Fruit fly (Drosophila melanogaster) whole organism, embryonic: ENCODE results near the gene CG11703.

Source experiments
- ATbp ChIP-seq: fragments of 200-800 bp; sonication (Bioruptor generic); optimal IDR thresholded peaks from 2 replicates; lab custom pipeline; 2017; ENCODE audit warnings: missing biosample characterization, mild to moderate bottlenecking, missing genetic modification characterization, missing genetic modification reagents
- Abd-B ChIP-seq: fragments of 200-800 bp; sonication (Bioruptor generic); optimal IDR thresholded peaks from 2 replicates; lab custom pipeline; 2018; ENCODE audit warnings: missing biosample characterization, mild to moderate bottlenecking, missing genetic modification characterization, moderate library complexity
- CG11504 ChIP-seq: fragments of 200-800 bp; sonication (Bioruptor generic); optimal IDR thresholded peaks from 3 replicates; lab custom pipeline; 2019; ENCODE audit warnings: missing biosample characterization, mild to moderate bottlenecking, missing genetic modification characterization, moderate library complexity
- CG12071 ChIP-seq: fragments of 200-800 bp; sonication (Bioruptor generic); optimal IDR thresholded peaks from 3 replicates; lab custom pipeline; 2018; ENCODE audit warnings: missing biosample characterization, mild to moderate bottlenecking, missing genetic modification characterization
- CG12155 ChIP-seq: fragments of 200-800 bp; sonication (Bioruptor generic); optimal IDR thresholded peaks from 3 replicates; lab custom pipeline; 2016; ENCODE audit warnings: missing biosample characterization, missing genetic modification characterization
- CG12942 ChIP-seq: fragments of 200-800 bp; sonication (Bioruptor generic); optimal IDR thresholded peaks from 3 replicates; lab custom pipeline; 2016; ENCODE audit warnings: missing biosample characterization, missing genetic modification characterization
- CG1603 ChIP-seq: fragments of 200-800 bp; sonication (Bioruptor generic); optimal IDR thresholded peaks from 2 replicates; lab custom pipeline; 2019; ENCODE audit warnings: missing biosample characterization, mild to moderate bottlenecking, missing genetic modification characterization, moderate library complexity
- CG17186 ChIP-seq: fragments of 200-800 bp; sonication (Bioruptor generic); optimal IDR thresholded peaks from 3 replicates; lab custom pipeline; 2017; ENCODE audit warnings: missing biosample characterization, missing genetic modification reagents, missing genetic modification characterization
- CG18599 ChIP-seq: fragments of 200-800 bp; sonication (Bioruptor generic); optimal IDR thresholded peaks from 3 replicates; lab custom pipeline; 2017; ENCODE audit warnings: missing biosample characterization, missing genetic modification characterization, mild to moderate bottlenecking, moderate library complexity, missing genetic modification reagents
- CG18619 ChIP-seq: fragments of 200-800 bp; sonication (Bioruptor generic); optimal IDR thresholded peaks from 3 replicates; lab custom pipeline; 2017; ENCODE audit warnings: missing biosample characterization, mild to moderate bottlenecking, missing genetic modification characterization
- CG2116 ChIP-seq: fragments of 200-800 bp; sonication (Bioruptor generic); optimal IDR thresholded peaks from 3 replicates; lab custom pipeline; 2018; ENCODE audit warnings: missing biosample characterization, mild to moderate bottlenecking, missing genetic modification characterization
- CG2875 ChIP-seq: fragments of 200-800 bp; sonication (Bioruptor generic); optimal IDR thresholded peaks from 2 replicates; lab custom pipeline; 2017; ENCODE audit warnings: missing biosample characterization, mild to moderate bottlenecking, missing genetic modification characterization, missing genetic modification reagents
- CG31224 ChIP-seq: fragments of 200-800 bp; sonication (Bioruptor generic); IDR thresholded peaks from 2 replicates; pipeline ENCODE4 v1.3.6; 2022; ENCODE audit warnings: missing biosample characterization, missing genetic modification characterization
- CG3407 ChIP-seq: fragments of 200-800 bp; sonication (Bioruptor generic); optimal IDR thresholded peaks from 2 replicates; lab custom pipeline; 2018; ENCODE audit warnings: missing biosample characterization, mild to moderate bottlenecking, missing genetic modification characterization
- CG34224 ChIP-seq: fragments of 200-800 bp; sonication (Bioruptor generic); IDR thresholded peaks from 3 replicates; pipeline ENCODE4 v1.3.6; 2022; ENCODE audit warnings: missing biosample characterization, missing genetic modification characterization; ENCODE audit not compliant: partially characterized antibody
- CG3847 ChIP-seq: fragments of 200-800 bp; sonication (Bioruptor generic); IDR thresholded peaks from 2 replicates; pipeline ENCODE4 v1.3.6; 2022; ENCODE audit warnings: missing biosample characterization, missing genetic modification characterization
- CG7839 ChIP-seq: fragments of 200-800 bp; sonication (Bioruptor generic); optimal IDR thresholded peaks from 3 replicates; lab custom pipeline; 2018; ENCODE audit warnings: missing biosample characterization, mild to moderate bottlenecking, missing genetic modification characterization, moderate library complexity
- CG8388 ChIP-seq: fragments of 200-800 bp; sonication (Bioruptor generic); optimal IDR thresholded peaks from 2 replicates; lab custom pipeline; 2019; ENCODE audit warnings: missing biosample characterization, mild to moderate bottlenecking, missing genetic modification characterization, moderate library complexity
- CG8924 ChIP-seq: fragments of 200-800 bp; optimal IDR thresholded peaks from 3 replicates; lab custom pipeline; 2019; ENCODE audit warnings: missing biosample characterization, mild to moderate bottlenecking, missing genetic modification characterization, moderate library complexity
- Chrac-16 ChIP-seq: fragments of 200-800 bp; sonication (Bioruptor generic); optimal IDR thresholded peaks from 3 replicates; lab custom pipeline; 2016; ENCODE audit warnings: missing biosample characterization, missing genetic modification characterization
- CoRest ChIP-seq: fragments of 200-800 bp; sonication (Bioruptor generic); optimal IDR thresholded peaks from 3 replicates; lab custom pipeline; 2018; ENCODE audit warnings: missing biosample characterization, mild to moderate bottlenecking, missing genetic modification characterization, moderate library complexity
- ERR ChIP-seq: fragments of 200-800 bp; sonication (Bioruptor generic); optimal IDR thresholded peaks from 2 replicates; lab custom pipeline; 2016; ENCODE audit warnings: missing biosample characterization, missing genetic modification characterization
- Hr78 ChIP-seq, 2 experiments: fragments of 200-800 bp in 1 of 2; fragments of >200 bp in 1 of 2; sonication (Bioruptor generic) in 1 of 2; optimal IDR thresholded peaks; 2 replicates each; lab custom pipeline; 2017 to 2019; ENCODE audit warnings: missing biosample characterization in 2 of 2, missing genetic modification characterization in 2 of 2, mild to moderate bottlenecking in 1 of 2, moderate library complexity in 1 of 2
- Jarid2 ChIP-seq: fragments of 200-800 bp; sonication (Bioruptor generic); optimal IDR thresholded peaks from 3 replicates; lab custom pipeline; 2017; ENCODE audit warnings: mild to moderate bottlenecking, missing biosample characterization, missing genetic modification reagents, missing genetic modification characterization
- Max ChIP-seq: fragments of 200-800 bp; sonication (Bioruptor generic); optimal IDR thresholded peaks from 2 replicates; lab custom pipeline; 2016; ENCODE audit warnings: missing biosample characterization, mild to moderate bottlenecking, missing genetic modification characterization
- Meics ChIP-seq: fragments of 200-800 bp; sonication (Bioruptor generic); optimal IDR thresholded peaks from 2 replicates; lab custom pipeline; 2017; ENCODE audit warnings: missing biosample characterization, mild to moderate bottlenecking, missing genetic modification characterization
- Spps ChIP-seq: fragments of 200-800 bp; sonication (Bioruptor generic); optimal IDR thresholded peaks from 2 replicates; lab custom pipeline; 2018; ENCODE audit warnings: missing biosample characterization, mild to moderate bottlenecking, missing genetic modification characterization
- Xbp1 ChIP-seq: fragments of 200-800 bp; sonication (Bioruptor generic); optimal IDR thresholded peaks from 3 replicates; lab custom pipeline; 2016; ENCODE audit warnings: missing biosample characterization, mild to moderate bottlenecking, missing genetic modification characterization
- Xrp1 ChIP-seq: fragments of 200-800 bp; sonication (Bioruptor generic); IDR thresholded peaks from 2 replicates; pipeline ENCODE4 v1.3.6; 2022; ENCODE audit warnings: missing biosample characterization, missing genetic modification characterization
- YL-1 ChIP-seq: fragments of 200-800 bp; sonication (Bioruptor generic); optimal IDR thresholded peaks from 3 replicates; lab custom pipeline; 2017; ENCODE audit warnings: missing biosample characterization, mild to moderate bottlenecking, missing genetic modification characterization
- chn ChIP-seq: fragments of 200-800 bp; sonication (Bioruptor generic); optimal IDR thresholded peaks from 2 replicates; lab custom pipeline; 2016; ENCODE audit warnings: missing biosample characterization, missing genetic modification characterization
- dimm ChIP-seq: fragments of 200-800 bp; sonication (Bioruptor generic); IDR thresholded peaks from 2 replicates; pipeline ENCODE4 v1.3.6; 2022; ENCODE audit warnings: missing biosample characterization, missing genetic modification characterization
- disco-r ChIP-seq: fragments of 200-800 bp; sonication (Bioruptor generic); optimal IDR thresholded peaks from 2 replicates; lab custom pipeline; 2016; ENCODE audit warnings: missing biosample characterization, missing genetic modification characterization
- dmrt99B ChIP-seq: fragments of 200-800 bp; sonication (Bioruptor generic); optimal IDR thresholded peaks from 2 replicates; lab custom pipeline; 2018; ENCODE audit warnings: missing biosample characterization, mild to moderate bottlenecking, missing genetic modification characterization, moderate library complexity
- dysf ChIP-seq: fragments of 200-800 bp; sonication (Bioruptor generic); IDR thresholded peaks from 3 replicates; pipeline ENCODE4 v1.3.6; 2022; ENCODE audit warnings: missing biosample characterization, missing genetic modification characterization
- ewg ChIP-seq: fragments of 200-800 bp; sonication (Bioruptor generic); optimal IDR thresholded peaks from 3 replicates; lab custom pipeline; 2017; ENCODE audit warnings: mild to moderate bottlenecking, missing biosample characterization, missing genetic modification reagents, missing genetic modification characterization
- grn ChIP-seq: fragments of 200-800 bp; sonication (Bioruptor generic); optimal IDR thresholded peaks from 3 replicates; lab custom pipeline; 2017; ENCODE audit warnings: missing biosample characterization, missing genetic modification characterization
- gsb-n ChIP-seq: fragments of 200-800 bp; sonication (Bioruptor generic); optimal IDR thresholded peaks from 3 replicates; lab custom pipeline; 2018; ENCODE audit warnings: missing biosample characterization, mild to moderate bottlenecking, missing genetic modification characterization
- lab ChIP-seq: fragments of 200-800 bp; sonication (Bioruptor generic); optimal IDR thresholded peaks from 3 replicates; lab custom pipeline; 2017; ENCODE audit warnings: missing biosample characterization, missing genetic modification characterization, mild to moderate bottlenecking, moderate library complexity, missing genetic modification reagents
- mirr ChIP-seq: fragments of 200-800 bp; sonication (Bioruptor generic); optimal IDR thresholded peaks from 3 replicates; lab custom pipeline; 2018; ENCODE audit warnings: missing biosample characterization, mild to moderate bottlenecking, missing genetic modification characterization
- nerfin-2 ChIP-seq: fragments of 200-800 bp; sonication (Bioruptor generic); IDR thresholded peaks from 2 replicates; pipeline ENCODE4 v1.3.6; 2022; ENCODE audit warnings: missing biosample characterization, missing genetic modification characterization; ENCODE audit not compliant: partially characterized antibody
- pho ChIP-seq: fragments of 200-800 bp; sonication (Bioruptor generic); optimal IDR thresholded peaks from 2 replicates; lab custom pipeline; 2016; ENCODE audit warnings: missing biosample characterization, missing genetic modification characterization
- rib ChIP-seq: fragments of 200-800 bp; sonication (Bioruptor generic); IDR thresholded peaks from 2 replicates; pipeline ENCODE4 v1.3.6; 2022; ENCODE audit warnings: missing biosample characterization, missing genetic modification characterization
- row ChIP-seq: fragments of 200-800 bp; sonication (Bioruptor generic); IDR thresholded peaks from 3 replicates; pipeline ENCODE4 v1.3.6; 2022; ENCODE audit warnings: missing biosample characterization, missing genetic modification characterization
- sens ChIP-seq: fragments of 200-800 bp; sonication (Bioruptor generic); peaks from one replicate; lab custom pipeline; 2016; ENCODE audit warnings: missing biosample characterization, missing genetic modification characterization
- sim ChIP-seq: fragments of 200-800 bp; sonication (Bioruptor generic); IDR thresholded peaks from 2 replicates; pipeline ENCODE4 v1.3.6; 2022; ENCODE audit warnings: missing biosample characterization, missing genetic modification characterization
- slou ChIP-seq: fragments of 200-800 bp; sonication (Bioruptor generic); optimal IDR thresholded peaks from 3 replicates; lab custom pipeline; 2016; ENCODE audit warnings: missing biosample characterization, missing genetic modification characterization
- stc ChIP-seq: fragments of 200-800 bp; sonication (Bioruptor generic); IDR thresholded peaks from 2 replicates; pipeline ENCODE4 v1.3.6; 2022; ENCODE audit warnings: missing biosample characterization, missing genetic modification characterization
- trem ChIP-seq: fragments of 200-800 bp; optimal IDR thresholded peaks from 3 replicates; lab custom pipeline; 2019; ENCODE audit warnings: missing biosample characterization, mild to moderate bottlenecking, missing genetic modification characterization, moderate library complexity
- vfl ChIP-seq: fragments of 200-800 bp; sonication (Bioruptor generic); optimal IDR thresholded peaks from 2 replicates; lab custom pipeline; 2016; ENCODE audit warnings: missing biosample characterization, missing genetic modification characterization

The CG11703 gene

DNA sequence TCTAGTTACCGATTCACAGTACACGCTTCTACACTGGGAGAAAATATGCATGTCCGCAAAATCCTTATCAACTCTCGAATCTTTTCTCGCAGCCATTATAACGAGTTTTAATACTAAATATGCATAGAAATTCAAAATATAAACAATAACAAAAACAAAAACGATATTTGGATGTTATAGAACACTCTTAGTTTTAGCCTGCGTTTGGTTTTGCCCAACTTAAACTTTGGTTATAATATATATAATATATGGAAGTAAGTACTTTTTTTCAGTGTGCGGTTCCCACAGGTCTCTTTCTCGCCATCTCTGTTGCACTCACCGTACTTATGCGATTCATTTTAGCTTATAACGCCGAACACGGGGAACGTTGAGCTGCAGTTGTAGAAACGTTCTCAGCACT lies 16.2 kb downstream of the CG11703 start, which contains the start of gene cry (continued):
- TF ChIP-seq dmrt99B (tag; lab: Kevin White, UChicago) (peak; percentile 80), Chrac-16 (GFP tag; lab: Kevin White, UChicago) (peak; percentile 42), YL-1 (GFP tag; lab: Kevin White, UChicago) (no peak), nerfin-2 (no peak), CG12155 (GFP tag; lab: Kevin White, UChicago) (peak; percentile 5), sens (GFP tag; lab: Kevin White, UChicago) (peak; percentile 85), CG3407 (GFP tag; lab: Kevin White, UChicago) (peak; percentile 34), row (GFP tag; lab: Robert Waterston, UW) (peak; percentile 43), CG34224 (GFP tag; lab: Robert Waterston, UW) (no peak), disco-r (GFP tag; lab: Kevin White, UChicago) (no peak), Xrp1 (GFP tag; lab: Robert Waterston, UW) (peak; percentile 70; the same call in 1 of the 2 replicates), rib (GFP tag; lab: Robert Waterston, UW) (no peak), ERR (GFP tag; lab: Kevin White, UChicago) (no peak), lab (peak; percentile 56), CG12942 (GFP tag; lab: Kevin White, UChicago) (peak; percentile 2), mirr (GFP tag; lab: Kevin White, UChicago) (no peak), Meics (GFP tag; lab: Kevin White, UChicago) (peak; percentile 36), CG18619 (GFP tag; lab: Kevin White, UChicago) (peak; percentile 42), CG8388 (GFP tag; lab: Kevin White, UChicago) (peak; percentile 54), sim (GFP tag; lab: Robert Waterston, UW) (no peak), Spps (tag; lab: Kevin White, UChicago) (peak; percentile 22), CG11504 (tag; lab: Kevin White, UChicago) (peak; percentile 80), Jarid2 (GFP tag; lab: Kevin White, UChicago) (peak; percentile 23), CG8924 (tag; lab: Kevin White, UChicago) (no peak), CG3847 (GFP tag; lab: Robert Waterston, UW) (0 out of 2 replicates have a peak, but pooled peaks have one; percentile 11), chn (GFP tag; lab: Kevin White, UChicago) (peak; percentile 17), grn (GFP tag; lab: Kevin White, UChicago) (no peak), CG2116 (GFP tag; lab: Kevin White, UChicago) (no peak), Max (GFP tag; lab: Kevin White, UChicago) (peak; percentile 39), CG17186 (GFP tag; lab: Kevin White, UChicago) (no peak), ewg (GFP tag; lab: Kevin White, UChicago) (peak; percentile 57), Xbp1 (GFP tag; lab: Kevin White, UChicago) (peak; percentile 52), Hr78 (GFP tag; optimal IDR thresholded peaks at IDR 0.05; lab: Kevin White, UChicago) (peak in 1 of 2 experiments; percentile 27), CG7839 (tag; lab: Kevin White, UChicago) (peak; percentile 80), CG31224 (GFP tag; lab: Robert Waterston, UW) (no peak), ATbp (GFP tag; lab: Kevin White, UChicago) (peak; percentile 52), Abd-B (GFP tag; lab: Kevin White, UChicago) (peak; percentile 66), pho (GFP tag; lab: Kevin White, UChicago) (no peak), dysf (GFP tag; lab: Robert Waterston, UW) (no peak), CoRest (tag; lab: Kevin White, UChicago) (peak; percentile 76), CG12071 (GFP tag; lab: Kevin White, UChicago) (peak; percentile 13), dimm (GFP tag; lab: Robert Waterston, UW) (no peak), vfl (GFP tag; lab: Kevin White, UChicago) (no peak), gsb-n (tag; lab: Kevin White, UChicago) (peak; percentile 40), trem (tag; lab: Kevin White, UChicago) (peak; percentile 63), CG2875 (peak; percentile 28), slou (no peak), stc (GFP tag; lab: Robert Waterston, UW) (no peak), CG18599 (GFP tag; lab: Kevin White, UChicago) (peak; percentile 32), CG1603 (tag; lab: Kevin White, UChicago) (peak; percentile 43)
